Worm (Caenorhabditis elegans) whole organism, L4 larva: ENCODE measurements around the gene ugt-15.
A peak's percentile ranks its signal among the peaks of the same experiment; 100 is the strongest.

Source experiments
- F10B5.3 ChIP-seq: sonication (generic microtip); optimal IDR thresholded peaks from 2 replicates; lab custom pipeline; 2016; ENCODE audit warnings: mild to moderate bottlenecking, missing genetic modification characterization, missing compliant biosample characterization
- F26F4.8 ChIP-seq: fragments of 200-800 bp; sonication (Bioruptor generic); conservative IDR thresholded peaks from 2 replicates; pipeline ENCODE4 v1.3.6; 2022; ENCODE audit warnings: missing genetic modification characterization, missing compliant biosample characterization
- F37D6.2 ChIP-seq: sonication (generic microtip); optimal IDR thresholded peaks from 2 replicates; lab custom pipeline; 2016; ENCODE audit warnings: mild to moderate bottlenecking, missing genetic modification characterization, missing compliant biosample characterization
- F49E8.2 ChIP-seq: sonication (generic microtip); optimal IDR thresholded peaks from 2 replicates; lab custom pipeline; 2016; ENCODE audit warnings: missing compliant biosample characterization, mild to moderate bottlenecking, missing genetic modification characterization, borderline replicate concordance
- T26A8.4 ChIP-seq: fragments of 200-800 bp; sonication (Bioruptor generic); IDR thresholded peaks from 2 replicates; pipeline ENCODE4 v1.3.6; 2022; ENCODE audit warnings: missing genetic modification characterization, missing compliant biosample characterization
- Y48G9A.11 ChIP-seq: fragments of 200-800 bp; sonication (Bioruptor generic); IDR thresholded peaks from 2 replicates; pipeline ENCODE4 v1.3.6; 2022; ENCODE audit warnings: missing genetic modification reagents, missing genetic modification characterization, missing compliant biosample characterization
- aha-1 ChIP-seq: fragments of 150-350 bp; peaks from one replicate; lab custom pipeline; 2014; ENCODE audit warnings: missing biosample characterization, missing genetic modification characterization
- aly-2 ChIP-seq: sonication (generic microtip); optimal IDR thresholded peaks from 2 replicates; lab custom pipeline; 2018; ENCODE audit warnings: missing biosample characterization, missing genetic modification characterization
- ama-1 ChIP-seq: fragments of 150-350 bp; optimal IDR thresholded peaks from 2 replicates; lab custom pipeline; 2014; ENCODE audit warnings: inconsistent platforms, mixed read lengths
- ceh-28 ChIP-seq: fragments of 150-350 bp; optimal IDR thresholded peaks from 2 replicates; lab custom pipeline; 2014; ENCODE audit warnings: missing biosample characterization, missing genetic modification reagents, missing genetic modification characterization
- ceh-32 ChIP-seq: sonication (generic microtip); optimal IDR thresholded peaks from 2 replicates; lab custom pipeline; 2016; ENCODE audit warnings: mild to moderate bottlenecking, missing genetic modification characterization, missing compliant biosample characterization; ENCODE audit not compliant: poor library complexity
- ces-1 ChIP-seq: fragments of 150-350 bp; sonication (generic microtip); optimal IDR thresholded peaks from 4 replicates; lab custom pipeline; 2014; ENCODE audit warnings: missing biosample characterization, missing genetic modification reagents, missing genetic modification characterization
- daf-8 ChIP-seq: fragments of 200-800 bp; sonication (Bioruptor generic); IDR thresholded peaks from 2 replicates; pipeline ENCODE4 v1.3.6; 2022; ENCODE audit warnings: missing genetic modification characterization, missing compliant biosample characterization
- hlh-11 ChIP-seq: fragments of 200-800 bp; sonication (Bioruptor generic); optimal IDR thresholded peaks from 2 replicates; lab custom pipeline; 2018; ENCODE audit warnings: mild to moderate bottlenecking, missing genetic modification characterization, missing compliant biosample characterization
- hmg-1.1 ChIP-seq: fragments of 200-800 bp; sonication (Bioruptor generic); IDR thresholded peaks from 2 replicates; pipeline ENCODE4 v1.3.6; 2022; ENCODE audit warnings: missing genetic modification reagents, missing genetic modification characterization, missing compliant biosample characterization
- jun-1 ChIP-seq: fragments of 150-350 bp; optimal IDR thresholded peaks from 2 replicates; lab custom pipeline; 2014; ENCODE audit warnings: missing biosample characterization, missing genetic modification reagents, missing genetic modification characterization
- lin-13 ChIP-seq: fragments of 150-350 bp; optimal IDR thresholded peaks from 2 replicates; lab custom pipeline; 2014; ENCODE audit warnings: missing biosample characterization, missing genetic modification reagents, missing genetic modification characterization
- lin-39 ChIP-seq: fragments of 150-350 bp; optimal IDR thresholded peaks from 2 replicates; lab custom pipeline; 2014; ENCODE audit warnings: missing biosample characterization, missing genetic modification reagents, missing genetic modification characterization
- lir-3 ChIP-seq: sonication (generic microtip); optimal IDR thresholded peaks from 2 replicates; lab custom pipeline; 2016; ENCODE audit warnings: mild to moderate bottlenecking, missing genetic modification characterization, missing compliant biosample characterization
- lsy-2 ChIP-seq, 2 experiments: fragments of 150-350 bp in 1 of 2; sonication (generic microtip) in 1 of 2; optimal IDR thresholded peaks; 2 replicates each; lab custom pipeline; 2014 to 2017; ENCODE audit warnings: missing biosample characterization in 2 of 2, missing genetic modification characterization in 2 of 2
- madf-5 ChIP-seq, 2 experiments: fragments of 200-800 bp; sonication (Bioruptor generic); IDR thresholded peaks; 2 replicates each; pipeline ENCODE4 v1.3.6; 2022; ENCODE audit warnings: missing compliant biosample characterization in 2 of 2, missing genetic modification characterization in 2 of 2
- madf-9 ChIP-seq: fragments of 200-800 bp; sonication (Bioruptor generic); conservative IDR thresholded peaks from 2 replicates; pipeline ENCODE4 v1.3.6; 2022; ENCODE audit warnings: missing genetic modification reagents, missing genetic modification characterization, missing compliant biosample characterization
- mes-2 ChIP-seq: sonication (generic microtip); optimal IDR thresholded peaks from 2 replicates; lab custom pipeline; 2016; ENCODE audit warnings: missing genotype, mild to moderate bottlenecking, missing genetic modification characterization, missing compliant biosample characterization; ENCODE audit not compliant: poor library complexity, severe bottlenecking
- mxl-2 ChIP-seq: fragments of 200-800 bp; sonication (Bioruptor generic); conservative IDR thresholded peaks from 2 replicates; pipeline ENCODE4 v1.3.6; 2022; ENCODE audit warnings: missing genetic modification reagents, missing genetic modification characterization, missing compliant biosample characterization
- nhr-11 ChIP-seq: fragments of 150-350 bp; optimal IDR thresholded peaks from 2 replicates; lab custom pipeline; 2014; ENCODE audit warnings: missing biosample characterization, missing genetic modification characterization
- nhr-41 ChIP-seq: fragments of 200-800 bp; sonication (Bioruptor generic); IDR thresholded peaks from 2 replicates; pipeline ENCODE4 v1.3.6; 2022; ENCODE audit warnings: missing genetic modification reagents, missing genetic modification characterization, missing compliant biosample characterization
- nhr-42 ChIP-seq: fragments of 200-800 bp; sonication (Bioruptor generic); IDR thresholded peaks from 2 replicates; pipeline ENCODE4 v1.3.6; 2022; ENCODE audit warnings: missing genetic modification characterization, missing compliant biosample characterization
- nhr-6 ChIP-seq: fragments of 150-350 bp; optimal IDR thresholded peaks from 2 replicates; lab custom pipeline; 2014; ENCODE audit warnings: missing biosample characterization, missing genetic modification characterization
- snpc-1.2 ChIP-seq: fragments of 200-800 bp; sonication (Bioruptor generic); IDR thresholded peaks from 2 replicates; pipeline ENCODE4 v1.3.6; 2022; ENCODE audit warnings: missing genetic modification reagents, missing genetic modification characterization, missing compliant biosample characterization
- spr-3 ChIP-seq: fragments of 200-800 bp; sonication (Bioruptor generic); optimal IDR thresholded peaks from 2 replicates; lab custom pipeline; 2018; ENCODE audit warnings: mild to moderate bottlenecking, missing genetic modification characterization, missing compliant biosample characterization
- tra-1 ChIP-seq: fragments of 200-800 bp; sonication (Bioruptor generic); IDR thresholded peaks from 2 replicates; pipeline ENCODE4 v1.3.6; 2022; ENCODE audit warnings: missing genetic modification reagents, missing genetic modification characterization, missing compliant biosample characterization
- unc-62 ChIP-seq, 3 experiments: fragments of 150-350 bp in 1 of 3; sonication (generic microtip); optimal IDR thresholded peaks in 2 of 3; peaks in 1 of 3; 1 replicate in 1 of 3; 2 replicates in 2 of 3; lab custom pipeline; 2014 to 2017; ENCODE audit warnings: missing biosample characterization in 3 of 3, missing genetic modification characterization in 3 of 3, missing genetic modification reagents in 3 of 3, missing genotype in 1 of 3
- vab-7 ChIP-seq: fragments of 200-800 bp; sonication (Bioruptor generic); IDR thresholded peaks from 2 replicates; pipeline ENCODE4 v1.3.6; 2022; ENCODE audit warnings: missing genetic modification reagents, missing genetic modification characterization, missing compliant biosample characterization
- zfp-2 ChIP-seq: sonication (generic microtip); optimal IDR thresholded peaks from 2 replicates; lab custom pipeline; 2016; ENCODE audit warnings: mild to moderate bottlenecking, missing genetic modification characterization, missing compliant biosample characterization
- zfp-3 ChIP-seq: fragments of 200-800 bp; sonication (Bioruptor generic); conservative IDR thresholded peaks from 2 replicates; pipeline ENCODE4 v1.3.6; 2022; ENCODE audit warnings: missing genetic modification reagents, missing genetic modification characterization, missing compliant biosample characterization
- ztf-7 ChIP-seq: fragments of 150-350 bp; optimal IDR thresholded peaks from 2 replicates; lab custom pipeline; 2014; ENCODE audit warnings: missing biosample characterization, missing genetic modification characterization

ugt-15 gene

DNA sequence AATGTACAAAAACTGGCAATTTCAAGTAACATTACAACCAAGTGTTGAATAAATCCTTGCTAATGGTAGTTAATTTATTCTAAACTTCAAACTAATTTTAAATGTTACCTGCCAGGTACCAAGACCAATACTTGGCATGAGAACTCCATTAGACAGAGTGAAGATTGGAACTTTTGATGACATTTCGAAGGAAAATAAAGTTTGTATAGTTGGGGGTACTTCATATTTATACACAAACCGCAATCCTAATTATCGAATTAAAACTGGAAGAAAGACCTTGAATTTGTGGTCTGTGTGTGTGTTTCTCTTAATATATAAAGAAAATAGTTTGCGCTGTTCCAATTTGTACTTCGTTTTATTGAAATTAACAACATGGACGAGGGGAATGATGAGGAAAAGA lies 17.4 kb upstream of the ugt-15 start, which contains the start of gene ZC443.1:
Gene ZC443.1 (minus strand): TSS at position 205 of the 400 bp plus-strand sequence.
- TF ChIP-seq jun-1 (no peak), tra-1 (GFP tag; lab: Robert Waterston, UW) (no peak), madf-9 (no peak), lin-39 (tag; lab: Kevin White, UChicago) (no peak), lir-3 (tag; lab: Kevin White, UChicago) (no peak), ztf-7 (tag; lab: Kevin White, UChicago) (no peak), zfp-2 (tag; lab: Kevin White, UChicago) (no peak), F10B5.3 (tag; lab: Kevin White, UChicago) (no peak), aha-1 (no peak), ceh-32 (tag; lab: Kevin White, UChicago) (no peak), nhr-41 (no peak), F37D6.2 (tag; lab: Kevin White, UChicago) (no peak), daf-8 (GFP tag; lab: Robert Waterston, UW) (no peak)

DNA sequence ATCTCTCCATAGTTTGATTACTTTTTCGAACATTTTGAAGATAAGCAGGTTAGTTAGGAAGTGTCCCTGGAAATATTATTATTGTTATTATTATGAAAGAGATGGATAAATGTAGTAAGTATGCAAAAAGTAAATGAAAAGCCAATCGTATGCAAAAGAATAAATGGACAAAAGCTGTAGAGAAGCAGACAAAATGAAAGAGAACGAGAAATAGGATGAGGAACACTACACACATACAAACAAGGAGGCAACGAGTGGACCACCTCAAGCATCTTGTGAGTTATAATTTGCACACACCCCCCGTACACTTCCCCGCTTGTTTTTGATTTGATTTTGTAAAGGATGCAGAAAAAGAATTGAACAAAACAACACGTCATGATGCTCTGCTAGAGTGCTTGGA lies 16.2 kb upstream of the ugt-15 start, which contains the start of gene ZC443.2:
Gene ZC443.2 (minus strand): TSS at position 67 of the 400 bp plus-strand sequence.
- peak in 1 of 2 experiments; percentile 1 for TF ChIP-seq unc-62 (GFP tag; optimal IDR thresholded peaks at IDR 0.05 in 1 of 2; lab: Kevin White, UChicago)
- TF ChIP-seq unc-62 (tag; optimal IDR thresholded peaks at IDR 0.05; lab: Kevin White, UChicago), result no peak
- no peak for TF ChIP-seq nhr-6 (tag; lab: Kevin White, UChicago)
- TF ChIP-seq hlh-11, result no peak
- TF ChIP-seq zfp-3 (GFP tag; lab: Robert Waterston, UW), result no peak
- TF ChIP-seq nhr-11 (tag; lab: Kevin White, UChicago), result no peak
- TF ChIP-seq, all 104 proteins: peak for 1

DNA sequence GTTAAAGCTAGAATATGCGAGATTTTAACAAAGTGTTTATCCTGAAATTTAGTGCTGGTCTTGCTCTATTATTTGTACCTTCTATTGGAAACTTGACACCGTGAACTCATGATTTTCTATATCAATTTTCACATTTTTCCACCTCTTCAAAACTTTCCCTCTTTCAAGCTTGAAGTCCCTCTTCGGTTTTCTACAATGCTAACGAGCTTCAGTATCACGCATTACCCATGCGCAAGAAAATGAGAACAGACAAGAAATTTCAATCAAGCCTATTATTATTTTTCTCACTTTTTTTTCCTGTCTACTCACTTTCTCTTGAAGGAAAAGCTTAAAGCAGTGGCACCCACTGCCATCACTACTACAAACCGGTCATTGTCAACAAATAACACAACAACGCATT lies 15.5 kb upstream of the ugt-15 start:
- TF ChIP-seq T26A8.4 (GFP tag; lab: Robert Waterston, UW) (peak; percentile 40), spr-3 (GFP tag; lab: Kevin White, UChicago) (no peak), aly-2 (tag; lab: Kevin White, UChicago) (no peak), ces-1 (GFP tag; lab: Kevin White, UChicago) (no peak), ceh-28 (no peak), snpc-1.2 (no peak), F26F4.8 (no peak), lin-13 (GFP tag; lab: Kevin White, UChicago) (no peak), ama-1 (lab: Kevin White, UChicago) (peak; percentile 13), hmg-1.1 (GFP tag; lab: Robert Waterston, UW) (0 out of 2 replicates have a peak, but pooled peaks have one; percentile 15), zfp-3 (GFP tag; lab: Robert Waterston, UW) (peak; percentile 6; the same call in 1 of the 2 replicates)
- TF ChIP-seq, all 104 proteins: peak for 4

DNA sequence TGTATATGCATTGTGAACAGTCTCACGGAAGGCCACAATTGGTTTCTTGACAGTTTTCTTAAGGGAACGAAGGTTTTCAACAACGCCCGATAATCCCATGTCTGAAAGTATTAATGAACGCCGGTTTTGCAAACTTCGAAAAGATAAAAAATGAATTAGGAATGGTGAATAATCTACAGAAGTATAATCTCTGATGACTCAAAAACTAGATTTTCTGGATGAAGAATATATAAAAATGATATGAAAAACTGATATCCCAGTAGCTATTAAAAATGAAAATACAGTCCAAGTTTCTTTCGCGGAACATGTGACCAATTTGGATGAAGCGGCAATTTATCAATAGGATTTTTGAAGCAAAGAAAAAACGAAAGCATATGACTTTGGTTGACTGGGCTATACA lies 13.3 kb upstream of the ugt-15 start, which contains the start of gene ZC443.3:
Gene ZC443.3 (minus strand): TSS at position 101 of the 400 bp plus-strand sequence.
- TF ChIP-seq vab-7 (GFP tag; lab: Robert Waterston, UW) (no peak), mxl-2 (GFP tag; lab: Robert Waterston, UW) (no peak), F49E8.2 (no peak), lsy-2 (tag; optimal IDR thresholded peaks at IDR 0.05; lab: Kevin White, UChicago) (no peak), Y48G9A.11 (GFP tag; lab: Robert Waterston, UW) (no peak), madf-5 (GFP tag; IDR thresholded peaks at IDR 0.05; lab: Robert Waterston, UW) (no peak), nhr-42 (GFP tag; lab: Robert Waterston, UW) (no peak), mes-2 (tag; lab: Kevin White, UChicago) (no peak), ces-1 (GFP tag; lab: Kevin White, UChicago) (no peak)
- TF ChIP-seq, all 104 proteins: peak for 0
